Worm (Caenorhabditis elegans): ENCODE results near the gene gstk-2.
A peak's percentile ranks its signal among the peaks of the same experiment; 100 is the strongest.

The gstk-2 gene

DNA sequence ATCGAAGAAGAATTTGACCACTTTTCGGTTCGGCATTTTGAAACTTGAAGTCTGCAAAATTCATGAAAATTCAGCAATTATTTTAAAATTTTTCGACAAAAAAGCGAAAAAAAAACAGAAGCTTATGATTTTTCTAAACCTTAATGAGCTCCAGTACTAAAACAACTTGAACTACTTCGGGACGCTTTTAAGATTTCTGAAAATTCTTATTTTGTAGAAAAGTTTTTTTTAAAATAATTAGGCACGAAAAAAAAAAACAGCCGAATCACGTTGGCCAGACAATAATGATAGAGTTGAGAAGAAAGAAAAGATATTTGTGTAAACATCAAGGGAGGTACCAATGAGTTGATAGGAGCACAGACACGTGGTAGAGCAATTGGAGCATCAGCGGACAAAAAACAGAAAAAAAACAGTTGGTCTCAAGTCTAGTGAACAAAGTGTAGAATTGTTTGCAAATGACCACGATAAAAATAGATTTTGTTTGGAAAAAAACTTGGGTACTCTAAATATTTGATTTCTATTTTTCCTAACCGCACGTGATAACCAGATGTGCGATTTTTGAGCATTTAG, at the start of gene gstk-2:
gstk-2 (minus strand) TSS at position 51 of the 570 bp plus-strand sequence.
- TF ChIP-seq gmeb-1 (tag; optimal IDR thresholded peaks at IDR 0.05): no peak
- peak; percentile 42 for TF ChIP-seq C34F6.9 (tag; optimal IDR thresholded peaks at IDR 0.05)
- TF ChIP-seq sem-4 (tag; optimal IDR thresholded peaks at IDR 0.05): no peak
- no peak for TF ChIP-seq Y55F3AM.14 (GFP tag; optimal IDR thresholded peaks at IDR 0.05)
- no peak for TF ChIP-seq lin-11 (tag; optimal IDR thresholded peaks at IDR 0.05)
- peak; percentile 62 for TF ChIP-seq sma-9 (GFP tag; optimal IDR thresholded peaks at IDR 0.05)
- TF ChIP-seq sma-9 (tag; optimal IDR thresholded peaks at IDR 0.05): no peak
- no peak for TF ChIP-seq ama-1 (optimal IDR thresholded peaks at IDR 0.05)
- TF ChIP-seq nhr-25 (tag; optimal IDR thresholded peaks at IDR 0.05): no peak
- TF ChIP-seq sma-3 (GFP tag; optimal IDR thresholded peaks at IDR 0.05): no peak
- TF ChIP-seq F13H6.1 (tag; optimal IDR thresholded peaks at IDR 0.05): peak; percentile 65
- no peak for TF ChIP-seq dmd-4 (tag; optimal IDR thresholded peaks at IDR 0.05)
- no peak for TF ChIP-seq unc-55 (GFP tag; optimal IDR thresholded peaks at IDR 0.05)
- no peak for TF ChIP-seq lin-39 (tag; optimal IDR thresholded peaks at IDR 0.05)
- TF ChIP-seq blmp-1 (tag; optimal IDR thresholded peaks at IDR 0.05; ENCODE audit: insufficient read depth): no peak
- no peak for TF ChIP-seq ztf-1 (GFP tag; conservative IDR thresholded peaks at IDR 0.05)
- TF ChIP-seq mbf-1 (tag; optimal IDR thresholded peaks at IDR 0.05): no peak
- peak; percentile 57 for TF ChIP-seq nhr-129 (tag; optimal IDR thresholded peaks at IDR 0.05)
- peak in 1 of 2 experiments; percentile 9 for TF ChIP-seq lsy-2 (tag; optimal IDR thresholded peaks at IDR 0.05)

ce11 chrIV:7291066-7291465, 49.0 kb upstream of the gstk-2 start:
- TF ChIP-seq fos-1 (tag; optimal IDR thresholded peaks at IDR 0.05) (peak; percentile 19), nhr-129 (tag; optimal IDR thresholded peaks at IDR 0.05) (peak; percentile 14), C34F6.9 (tag; optimal IDR thresholded peaks at IDR 0.05) (peak; percentile 0), sem-4 (tag; optimal IDR thresholded peaks at IDR 0.05) (no peak), crh-2 (tag; optimal IDR thresholded peaks at IDR 0.05) (peak; percentile 10), unc-39 (tag; optimal IDR thresholded peaks at IDR 0.05) (no peak), unc-55 (GFP tag; optimal IDR thresholded peaks at IDR 0.05) (peak; percentile 19), gmeb-1 (tag; optimal IDR thresholded peaks at IDR 0.05) (peak; percentile 8)

DNA sequence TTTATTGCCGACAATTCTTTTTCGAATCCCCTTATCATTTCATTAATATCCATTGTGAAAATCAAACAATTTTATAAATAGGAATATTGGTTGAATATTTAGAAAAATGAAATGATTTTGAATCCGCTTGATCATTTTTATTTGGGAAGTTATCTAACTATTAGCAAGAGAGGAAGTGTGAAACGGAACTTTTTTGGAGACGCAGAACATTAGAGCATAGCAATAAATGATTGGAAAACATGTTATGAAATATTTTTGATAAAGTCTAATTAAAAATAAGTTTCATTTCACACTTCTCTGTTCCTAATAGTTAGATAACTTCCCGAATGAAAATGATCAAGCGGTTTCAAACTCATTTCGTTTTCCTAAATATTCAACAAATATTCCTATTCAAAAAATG, 45.4 kb upstream of the gstk-2 start, which contains the start of gene F42C5.3:
F42C5.3 (minus strand) TSS at position 101 of the 400 bp plus-strand sequence.
- TF ChIP-seq ztf-4 (tag; optimal IDR thresholded peaks at IDR 0.05) (no peak), crh-2 (tag; optimal IDR thresholded peaks at IDR 0.05) (no peak), nhr-21 (tag; optimal IDR thresholded peaks at IDR 0.05) (no peak), gmeb-1 (tag; optimal IDR thresholded peaks at IDR 0.05) (no peak), ceh-16 (tag; optimal IDR thresholded peaks at IDR 0.05) (no peak), Y55F3AM.14 (GFP tag; optimal IDR thresholded peaks at IDR 0.05) (no peak), nhr-12 (tag; optimal IDR thresholded peaks at IDR 0.05) (no peak), unc-39 (tag; optimal IDR thresholded peaks at IDR 0.05) (no peak), sma-3 (GFP tag; optimal IDR thresholded peaks at IDR 0.05) (no peak), egl-27 (tag; optimal IDR thresholded peaks at IDR 0.05) (no peak), R02D3.7 (tag; optimal IDR thresholded peaks at IDR 0.05) (no peak), zag-1 (tag; optimal IDR thresholded peaks at IDR 0.05) (no peak), lin-11 (tag; optimal IDR thresholded peaks at IDR 0.05) (no peak), blmp-1 (tag; optimal IDR thresholded peaks at IDR 0.05; ENCODE audit: insufficient read depth) (no peak), skn-1 (tag; optimal IDR thresholded peaks at IDR 0.05) (no peak), sem-4 (tag; optimal IDR thresholded peaks at IDR 0.05) (no peak), ZK546.5 (tag; optimal IDR thresholded peaks at IDR 0.05) (no peak), lin-39 (tag; optimal IDR thresholded peaks at IDR 0.05) (no peak), peb-1 (tag; optimal IDR thresholded peaks at IDR 0.05) (no peak)

DNA sequence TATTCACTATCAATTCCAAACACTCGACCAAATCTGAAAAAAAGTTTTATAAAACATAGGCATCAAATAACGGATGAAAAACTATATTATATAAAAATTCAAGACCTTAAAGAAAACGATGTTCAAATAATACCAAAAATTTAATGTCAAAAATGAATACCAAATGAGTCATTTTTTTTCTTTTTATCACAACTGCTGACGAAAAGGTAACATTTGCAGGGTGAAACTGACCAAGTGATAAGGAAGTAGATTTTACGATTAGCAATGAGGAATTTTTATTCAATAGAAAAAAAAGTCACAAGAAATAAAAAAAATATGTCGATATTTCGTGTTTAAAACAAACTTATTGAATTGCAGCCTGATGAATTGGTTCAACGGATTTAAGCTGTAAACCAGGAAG, 43.8 kb upstream of the gstk-2 start, which contains the start of gene C06E4.8:
C06E4.8 (minus strand) TSS at position 37 of the 400 bp plus-strand sequence.
- TF ChIP-seq sma-3 (GFP tag; optimal IDR thresholded peaks at IDR 0.05) (no peak), fos-1 (tag; optimal IDR thresholded peaks at IDR 0.05) (peak; percentile 66)

DNA sequence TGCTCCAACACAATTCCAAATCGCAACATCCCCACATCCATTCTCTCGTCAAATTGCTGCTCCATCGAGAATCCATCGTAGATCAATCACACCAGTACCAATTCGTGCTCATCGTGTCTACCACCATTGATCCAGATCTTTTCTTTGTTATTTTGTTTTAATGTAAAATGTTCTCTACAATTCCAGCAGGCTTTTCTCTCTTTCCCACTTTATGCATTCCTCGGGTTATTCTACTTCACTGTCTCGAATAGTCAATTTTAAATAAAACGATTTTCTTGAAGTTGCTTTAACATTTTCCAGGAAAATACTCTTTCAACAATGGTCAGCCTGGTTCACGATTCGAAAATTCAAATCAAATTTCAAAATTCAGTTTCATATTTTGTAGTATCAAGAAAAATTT, 40.9 kb upstream of the gstk-2 start, which contains the start of gene C06E4.1:
C06E4.1 (plus strand) TSS at position 301 of the 400 bp plus-strand sequence.
- TF ChIP-seq nhr-6 (tag; optimal IDR thresholded peaks at IDR 0.05) (no peak), fos-1 (tag; optimal IDR thresholded peaks at IDR 0.05) (no peak), sem-4 (tag; optimal IDR thresholded peaks at IDR 0.05) (no peak), sma-9 (GFP tag; optimal IDR thresholded peaks at IDR 0.05) (no peak), sma-9 (tag; optimal IDR thresholded peaks at IDR 0.05) (no peak), nhr-12 (tag; optimal IDR thresholded peaks at IDR 0.05) (no peak), ama-1 (optimal IDR thresholded peaks at IDR 0.05) (no peak), ceh-82 (tag; optimal IDR thresholded peaks at IDR 0.05) (no peak)
